Worm (Caenorhabditis elegans) whole organism, early embryonic: Measurements from ENCODE around the gene T07G12.2.

ENCODE experiments used
- B0310.2 ChIP-seq: sonication (generic microtip); optimal IDR thresholded peaks from 2 replicates; lab custom pipeline; 2016; ENCODE audit warnings: mild to moderate bottlenecking, missing genetic modification characterization, missing compliant biosample characterization
- F13C5.2 ChIP-seq: sonication (generic microtip); optimal IDR thresholded peaks from 2 replicates; lab custom pipeline; 2017; ENCODE audit warnings: mild to moderate bottlenecking, missing genetic modification characterization, inconsistent platforms, missing compliant biosample characterization
- aly-1 ChIP-seq: sonication (generic microtip); optimal IDR thresholded peaks from 2 replicates; lab custom pipeline; 2016; ENCODE audit warnings: missing genetic modification characterization, missing compliant biosample characterization
- ama-1 ChIP-seq: fragments of 150-350 bp; optimal IDR thresholded peaks from 2 replicates; lab custom pipeline; 2014
- ceh-13 ChIP-seq: fragments of 200-800 bp; sonication (Bioruptor generic); optimal IDR thresholded peaks from 2 replicates; lab custom pipeline; 2018; ENCODE audit warnings: mild to moderate bottlenecking, missing genetic modification characterization, missing compliant biosample characterization
- ceh-36 ChIP-seq: sonication (generic microtip); optimal IDR thresholded peaks from 2 replicates; lab custom pipeline; 2016; ENCODE audit warnings: missing genetic modification characterization, inconsistent platforms, missing compliant biosample characterization
- ets-7 ChIP-seq: sonication (generic microtip); optimal IDR thresholded peaks from 2 replicates; lab custom pipeline; 2016; ENCODE audit warnings: missing genotype, missing genetic modification characterization, missing compliant biosample characterization
- flt-1 ChIP-seq: fragments of 200-800 bp; sonication (Bioruptor generic); IDR thresholded peaks from 2 replicates; pipeline ENCODE4 v1.3.6; 2022; ENCODE audit warnings: missing genetic modification characterization, missing compliant biosample characterization
- hmbx-1 ChIP-seq: sonication (generic microtip); optimal IDR thresholded peaks from 2 replicates; lab custom pipeline; 2016; ENCODE audit warnings: mild to moderate bottlenecking, missing genetic modification characterization, missing compliant biosample characterization
- hmg-4 ChIP-seq: fragments of 200-800 bp; sonication (Bioruptor generic); optimal IDR thresholded peaks from 2 replicates; lab custom pipeline; 2018; ENCODE audit warnings: mild to moderate bottlenecking, missing genetic modification characterization, missing compliant biosample characterization
- hnd-1 ChIP-seq: sonication (generic microtip); optimal IDR thresholded peaks from 2 replicates; lab custom pipeline; 2016; ENCODE audit warnings: missing genetic modification characterization, missing compliant biosample characterization
- pes-1 ChIP-seq: fragments of 200-800 bp; sonication (Bioruptor generic); IDR thresholded peaks from 2 replicates; pipeline ENCODE4 v1.3.6; 2022; ENCODE audit warnings: missing genetic modification reagents, missing genetic modification characterization, missing compliant biosample characterization
- scrt-1 ChIP-seq: fragments of 200-800 bp; sonication (Bioruptor generic); IDR thresholded peaks from 2 replicates; pipeline ENCODE4 v1.3.6; 2022; ENCODE audit warnings: missing genetic modification characterization, missing compliant biosample characterization
- sea-1 ChIP-seq: fragments of 200-800 bp; sonication (Bioruptor generic); conservative IDR thresholded peaks from 2 replicates; pipeline ENCODE4 v1.3.6; 2022; ENCODE audit warnings: missing genetic modification characterization, missing compliant biosample characterization
- tbx-11 ChIP-seq: fragments of 200-800 bp; sonication (Bioruptor generic); IDR thresholded peaks from 2 replicates; pipeline ENCODE4 v1.3.6; 2022; ENCODE audit warnings: missing genetic modification characterization, missing compliant biosample characterization
- tbx-37 ChIP-seq: fragments of 200-800 bp; sonication (Bioruptor generic); conservative IDR thresholded peaks from 2 replicates; pipeline ENCODE4 v1.3.6; 2022; ENCODE audit warnings: missing genetic modification reagents, missing genetic modification characterization, missing compliant biosample characterization
- tra-4 ChIP-seq: sonication (generic microtip); optimal IDR thresholded peaks from 2 replicates; lab custom pipeline; 2017; ENCODE audit warnings: missing genetic modification characterization, missing compliant biosample characterization

Gene T07G12.2

ce11 chrIV:10511432-10511831 is 19.1 kb upstream of the T07G12.2 start:
- TF ChIP-seq tbx-37 (GFP tag; lab: Robert Waterston, UW) (no peak), hnd-1 (tag; lab: Kevin White, UChicago) (no peak), sea-1 (GFP tag; lab: Robert Waterston, UW) (no peak), tbx-11 (GFP tag; lab: Robert Waterston, UW) (no peak), hmbx-1 (tag; lab: Kevin White, UChicago) (no peak), pes-1 (GFP tag; lab: Robert Waterston, UW) (no peak), ama-1 (lab: Kevin White, UChicago) (no peak), ceh-13 (no peak), F13C5.2 (tag; lab: Kevin White, UChicago) (no peak), ceh-36 (tag; lab: Kevin White, UChicago) (no peak), B0310.2 (tag; lab: Kevin White, UChicago) (no peak), flt-1 (GFP tag; lab: Robert Waterston, UW) (no peak), ets-7 (tag; lab: Kevin White, UChicago) (no peak), tra-4 (tag; lab: Kevin White, UChicago) (no peak), scrt-1 (GFP tag; lab: Robert Waterston, UW) (no peak)

ce11 chrIV:10512752-10513151 is 17.8 kb upstream of the T07G12.2 start:
- TF ChIP-seq hnd-1 (tag; lab: Kevin White, UChicago), result no peak
- no peak for TF ChIP-seq sea-1 (GFP tag; lab: Robert Waterston, UW)
- TF ChIP-seq scrt-1 (GFP tag; lab: Robert Waterston, UW), result no peak
- no peak for TF ChIP-seq ets-7 (tag; lab: Kevin White, UChicago)
- TF ChIP-seq tbx-11 (GFP tag; lab: Robert Waterston, UW), result no peak
- no peak for TF ChIP-seq ama-1 (lab: Kevin White, UChicago)
- TF ChIP-seq pes-1 (GFP tag; lab: Robert Waterston, UW), result no peak
- no peak for TF ChIP-seq F13C5.2 (tag; lab: Kevin White, UChicago)
- TF ChIP-seq tbx-37 (GFP tag; lab: Robert Waterston, UW), result no peak
- no peak for TF ChIP-seq aly-1 (tag; lab: Kevin White, UChicago)
- TF ChIP-seq hmg-4 (GFP tag; lab: Kevin White, UChicago), result no peak
- TF ChIP-seq flt-1 (GFP tag; lab: Robert Waterston, UW), result no peak
- no peak for TF ChIP-seq ceh-36 (tag; lab: Kevin White, UChicago)

- TF ChIP-seq aly-1 (tag; lab: Kevin White, UChicago), result no peak
- TF ChIP-seq hmbx-1 (tag; lab: Kevin White, UChicago), result no peak
- TF ChIP-seq tra-4 (tag; lab: Kevin White, UChicago), result no peak
- no peak for TF ChIP-seq tbx-11 (GFP tag; lab: Robert Waterston, UW)
- TF ChIP-seq scrt-1 (GFP tag; lab: Robert Waterston, UW), result no peak
- TF ChIP-seq hnd-1 (tag; lab: Kevin White, UChicago), result no peak
Observed at ce11 chrIV:10513266-10513665, 17.2 kb upstream of the T07G12.2 start.

- no peak for TF ChIP-seq flt-1 (GFP tag; lab: Robert Waterston, UW)
- no peak for TF ChIP-seq B0310.2 (tag; lab: Kevin White, UChicago)
- no peak for TF ChIP-seq hmbx-1 (tag; lab: Kevin White, UChicago)
- TF ChIP-seq pes-1 (GFP tag; lab: Robert Waterston, UW), result no peak
- no peak for TF ChIP-seq hmg-4 (GFP tag; lab: Kevin White, UChicago)
- TF ChIP-seq F13C5.2 (tag; lab: Kevin White, UChicago), result no peak
- TF ChIP-seq scrt-1 (GFP tag; lab: Robert Waterston, UW), result no peak
- no peak for TF ChIP-seq ama-1 (lab: Kevin White, UChicago)
- no peak for TF ChIP-seq ceh-36 (tag; lab: Kevin White, UChicago)
- no peak for TF ChIP-seq tbx-11 (GFP tag; lab: Robert Waterston, UW)
- TF ChIP-seq ceh-13, result no peak
- no peak for TF ChIP-seq aly-1 (tag; lab: Kevin White, UChicago)
- no peak for TF ChIP-seq hnd-1 (tag; lab: Kevin White, UChicago)
- TF ChIP-seq sea-1 (GFP tag; lab: Robert Waterston, UW), result no peak
Observed at ce11 chrIV:10515128-10515527, 15.4 kb upstream of the T07G12.2 start, which contains the start of gene C02F4.4. C02F4.4 (minus strand) TSS chrIV:10515228.

ce11 chrIV:10518652-10519051 is 11.9 kb upstream of the T07G12.2 start:
- no peak for TF ChIP-seq sea-1 (GFP tag; lab: Robert Waterston, UW)
- TF ChIP-seq tra-4 (tag; lab: Kevin White, UChicago), result no peak
- TF ChIP-seq flt-1 (GFP tag; lab: Robert Waterston, UW), result no peak
- no peak for TF ChIP-seq scrt-1 (GFP tag; lab: Robert Waterston, UW)

DNA sequence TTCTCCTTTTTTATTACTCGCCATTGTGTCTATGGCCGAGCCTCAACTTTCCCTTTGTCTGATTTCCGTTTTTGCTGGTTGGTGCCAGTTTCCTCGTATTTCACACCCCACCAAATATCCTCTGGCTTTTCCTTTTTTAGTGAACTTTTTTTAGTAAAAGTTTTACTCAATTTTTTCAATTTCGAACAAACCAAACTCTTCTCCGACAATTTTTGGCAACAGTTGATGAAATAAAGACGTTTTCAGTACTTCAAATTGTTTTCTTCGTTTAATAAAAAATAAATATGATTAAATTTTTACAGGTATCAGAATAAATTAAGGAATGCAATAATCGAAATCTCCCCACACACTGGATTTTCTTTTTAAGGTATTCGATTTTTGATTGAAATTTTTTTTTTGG is 9.4 kb upstream of the T07G12.2 start, which contains the start of gene cal-4:
TSS of gene cal-4 (plus strand) at position 301 of the 400 bp plus-strand sequence.
- no peak for TF ChIP-seq hmbx-1 (tag; lab: Kevin White, UChicago)
- TF ChIP-seq ceh-36 (tag; lab: Kevin White, UChicago), result no peak
- TF ChIP-seq scrt-1 (GFP tag; lab: Robert Waterston, UW), result no peak
- no peak for TF ChIP-seq ama-1 (lab: Kevin White, UChicago)
- TF ChIP-seq aly-1 (tag; lab: Kevin White, UChicago), result no peak
- no peak for TF ChIP-seq B0310.2 (tag; lab: Kevin White, UChicago)
- no peak for TF ChIP-seq hnd-1 (tag; lab: Kevin White, UChicago)
- TF ChIP-seq tbx-11 (GFP tag; lab: Robert Waterston, UW), result no peak
- TF ChIP-seq tbx-37 (GFP tag; lab: Robert Waterston, UW), result no peak
- no peak for TF ChIP-seq sea-1 (GFP tag; lab: Robert Waterston, UW)
- TF ChIP-seq ets-7 (tag; lab: Kevin White, UChicago), result no peak
- TF ChIP-seq pes-1 (GFP tag; lab: Robert Waterston, UW), result no peak
- no peak for TF ChIP-seq flt-1 (GFP tag; lab: Robert Waterston, UW)
